Fruit fly (Drosophila melanogaster): Measurements from ENCODE around the gene CG11841.

DNA sequence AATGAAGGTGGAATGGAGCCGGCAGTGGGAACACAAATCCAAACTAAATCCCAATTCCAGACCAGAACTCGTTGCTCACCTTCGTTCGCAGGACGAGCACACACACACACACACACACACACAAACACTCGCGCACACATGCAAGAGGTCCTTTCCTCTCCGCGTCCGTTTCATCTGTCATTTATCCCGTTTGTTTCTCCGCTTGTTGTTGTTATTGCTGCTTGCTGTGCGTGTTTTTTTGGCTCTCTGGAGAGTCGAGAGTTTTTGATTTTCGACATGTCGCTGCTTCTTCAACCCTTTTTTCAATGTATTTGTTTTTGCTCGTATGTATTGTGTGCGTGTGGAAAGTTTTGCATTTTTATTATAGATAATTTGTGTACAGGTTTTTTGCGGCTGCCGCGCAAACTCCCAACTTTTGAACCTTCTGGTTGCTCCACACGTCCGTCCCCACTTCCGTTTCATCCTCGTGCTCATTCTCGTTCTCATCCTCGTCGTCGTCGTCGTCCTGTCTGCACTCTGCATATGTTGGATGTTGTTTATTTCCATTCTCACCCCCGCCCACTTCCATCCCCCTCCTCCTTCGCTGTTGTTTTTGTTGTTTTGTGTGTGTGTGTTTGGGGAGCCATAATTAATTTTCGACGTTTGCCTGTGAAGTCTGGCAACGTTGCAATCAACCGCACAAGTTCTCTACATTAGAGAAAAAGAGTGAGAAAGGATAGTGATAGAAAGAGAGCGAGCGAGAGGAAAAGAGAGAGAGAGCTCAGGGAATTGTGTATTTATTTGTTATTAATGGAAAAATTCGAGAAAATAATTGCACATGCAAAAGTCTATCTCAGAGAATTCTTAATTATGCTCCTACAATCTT lies 18.6 kb downstream of the CG11841 start:
- TF ChIP-seq h (optimal IDR thresholded peaks at IDR 0.05) (no peak), psq (optimal IDR thresholded peaks at IDR 0.05) (no peak), insv (optimal IDR thresholded peaks at IDR 0.05) (no peak)

Data from Kc167 (cell line).